Fruit fly (Drosophila melanogaster): ENCODE results near the gene drl.

The drl gene

dm6 chr2L:19235120-19235519, 45.0 kb downstream of the drl start:
- TF ChIP-seq noc (tag; optimal IDR thresholded peaks at IDR 0.05): no peak

- TF ChIP-seq noc (tag; optimal IDR thresholded peaks at IDR 0.05): no peak
These were observed 45.6 kb downstream of the drl start for dm6 chr2L:19235648-19236297.

- TF ChIP-seq noc (tag; optimal IDR thresholded peaks at IDR 0.05): no peak
These were observed 48.5 kb downstream of the drl start for dm6 chr2L:19238669-19239068.

- no peak for TF ChIP-seq noc (tag; optimal IDR thresholded peaks at IDR 0.05)
These were observed 55.6 kb downstream of the drl start for dm6 chr2L:19245655-19246255.

dm6 chr2L:19247245-19247644, 57.1 kb downstream of the drl start:
- TF ChIP-seq noc (tag; optimal IDR thresholded peaks at IDR 0.05): no peak

dm6 chr2L:19252410-19252809, 62.3 kb downstream of the drl start:
- no peak for TF ChIP-seq noc (tag; optimal IDR thresholded peaks at IDR 0.05)

dm6 chr2L:19254079-19254478, 63.9 kb downstream of the drl start:
- TF ChIP-seq noc (tag; optimal IDR thresholded peaks at IDR 0.05): no peak

Measured in whole organism, larva.